Worm (Caenorhabditis elegans) whole organism, L4 larva: ENCODE results near the gene F55A11.1.
A peak's percentile ranks its signal among the peaks of the same experiment; 100 is the strongest.

Source experiments
- D1046.2 ChIP-seq: fragments of 200-800 bp; sonication (Bioruptor generic); IDR thresholded peaks from 2 replicates; pipeline ENCODE4 v1.3.6; 2022; ENCODE audit warnings: missing genetic modification characterization, missing compliant biosample characterization
- F10B5.3 ChIP-seq: sonication (generic microtip); optimal IDR thresholded peaks from 2 replicates; lab custom pipeline; 2016; ENCODE audit warnings: mild to moderate bottlenecking, missing genetic modification characterization, missing compliant biosample characterization
- F26F4.8 ChIP-seq: fragments of 200-800 bp; sonication (Bioruptor generic); conservative IDR thresholded peaks from 2 replicates; pipeline ENCODE4 v1.3.6; 2022; ENCODE audit warnings: missing genetic modification characterization, missing compliant biosample characterization
- F44E2.7 ChIP-seq: fragments of 200-800 bp; sonication (Bioruptor generic); IDR thresholded peaks from 2 replicates; pipeline ENCODE4 v2.1.2; 2022; ENCODE audit warnings: missing genetic modification characterization, missing compliant biosample characterization
- R02D3.7 ChIP-seq: fragments of 150-350 bp; sonication (generic microtip); optimal IDR thresholded peaks from 3 replicates; lab custom pipeline; 2014; ENCODE audit warnings: missing biosample characterization, missing genetic modification characterization
- Y105C5A.15 ChIP-seq: fragments of 200-800 bp; sonication (Bioruptor generic); IDR thresholded peaks from 2 replicates; pipeline ENCODE4 v1.3.6; 2022; ENCODE audit warnings: missing genetic modification characterization, missing compliant biosample characterization
- ZK546.5 ChIP-seq, 2 experiments: sonication (generic microtip); optimal IDR thresholded peaks; 2 replicates each; lab custom pipeline; 2017; ENCODE audit warnings: missing biosample characterization in 2 of 2, missing genetic modification characterization in 2 of 2
- aly-2 ChIP-seq: sonication (generic microtip); optimal IDR thresholded peaks from 2 replicates; lab custom pipeline; 2018; ENCODE audit warnings: missing biosample characterization, missing genetic modification characterization
- ama-1 ChIP-seq: fragments of 150-350 bp; optimal IDR thresholded peaks from 2 replicates; lab custom pipeline; 2014; ENCODE audit warnings: inconsistent platforms, mixed read lengths
- ceh-20 ChIP-seq: fragments of 200-800 bp; sonication (Bioruptor generic); IDR thresholded peaks from 2 replicates; pipeline ENCODE4 v1.3.6; 2022; ENCODE audit warnings: missing genetic modification reagents, missing genetic modification characterization, missing compliant biosample characterization
- ceh-32 ChIP-seq: sonication (generic microtip); optimal IDR thresholded peaks from 2 replicates; lab custom pipeline; 2016; ENCODE audit warnings: mild to moderate bottlenecking, missing genetic modification characterization, missing compliant biosample characterization; ENCODE audit not compliant: poor library complexity
- ces-1 ChIP-seq: fragments of 150-350 bp; sonication (generic microtip); optimal IDR thresholded peaks from 4 replicates; lab custom pipeline; 2014; ENCODE audit warnings: missing biosample characterization, missing genetic modification reagents, missing genetic modification characterization
- ctbp-1 ChIP-seq: fragments of 200-800 bp; sonication (Bioruptor generic); IDR thresholded peaks from 2 replicates; pipeline ENCODE4 v1.3.6; 2022; ENCODE audit warnings: missing genetic modification reagents, missing genetic modification characterization, missing compliant biosample characterization
- daf-16 ChIP-seq, 3 experiments: sonication (generic microtip); optimal IDR thresholded peaks; 2 replicates each; lab custom pipeline; 2016 to 2017; ENCODE audit warnings: missing genetic modification characterization in 3 of 3, missing genetic modification reagents in 3 of 3, mild to moderate bottlenecking in 2 of 3, missing compliant biosample characterization in 2 of 3, missing biosample characterization in 1 of 3, moderate library complexity in 1 of 3
- dmd-6 ChIP-seq: fragments of 200-800 bp; sonication (Bioruptor generic); IDR thresholded peaks from 2 replicates; pipeline ENCODE4 v1.3.6; 2022; ENCODE audit warnings: missing genetic modification reagents, missing genetic modification characterization, missing compliant biosample characterization
- dmd-8 ChIP-seq: fragments of 200-800 bp; sonication (Bioruptor generic); IDR thresholded peaks from 2 replicates; pipeline ENCODE4 v1.3.6; 2022; ENCODE audit warnings: missing genetic modification characterization, missing compliant biosample characterization
- dve-1 ChIP-seq: sonication (generic microtip); optimal IDR thresholded peaks from 2 replicates; lab custom pipeline; 2017; ENCODE audit warnings: antibody characterized with exemption, mild to moderate bottlenecking, missing genetic modification characterization, missing compliant biosample characterization; ENCODE audit not compliant: insufficient read depth
- egl-27 ChIP-seq: sonication (generic microtip); optimal IDR thresholded peaks from 3 replicates; lab custom pipeline; 2017; ENCODE audit warnings: missing biosample characterization, missing genetic modification reagents, missing genetic modification characterization
- egl-43 ChIP-seq: fragments of 200-800 bp; sonication (Bioruptor generic); IDR thresholded peaks from 2 replicates; pipeline ENCODE4 v1.3.6; 2022; ENCODE audit warnings: missing genetic modification reagents, missing genetic modification characterization, missing compliant biosample characterization
- gei-8 ChIP-seq: fragments of 200-800 bp; sonication (Bioruptor generic); optimal IDR thresholded peaks from 2 replicates; lab custom pipeline; 2018; ENCODE audit warnings: mild to moderate bottlenecking, missing genetic modification characterization, missing compliant biosample characterization
- hif-1 ChIP-seq, 2 experiments: sonication (generic microtip); optimal IDR thresholded peaks; 2 replicates each; lab custom pipeline; 2016 to 2017; ENCODE audit warnings: missing compliant biosample characterization in 2 of 2, missing genetic modification characterization in 2 of 2, missing genetic modification reagents in 2 of 2, missing genotype in 2 of 2, mild to moderate bottlenecking in 1 of 2
- hlh-11 ChIP-seq: fragments of 200-800 bp; sonication (Bioruptor generic); optimal IDR thresholded peaks from 2 replicates; lab custom pipeline; 2018; ENCODE audit warnings: mild to moderate bottlenecking, missing genetic modification characterization, missing compliant biosample characterization
- hlh-30 ChIP-seq: sonication (generic microtip); optimal IDR thresholded peaks from 2 replicates; lab custom pipeline; 2017; ENCODE audit warnings: antibody characterized with exemption, mild to moderate bottlenecking, missing genetic modification characterization, missing compliant biosample characterization; ENCODE audit not compliant: insufficient read depth
- lim-7 ChIP-seq: fragments of 200-800 bp; sonication (Bioruptor generic); IDR thresholded peaks from 2 replicates; pipeline ENCODE4 v1.3.6; 2022; ENCODE audit warnings: missing genetic modification characterization, missing compliant biosample characterization
- lin-15B ChIP-seq: fragments of 150-350 bp; sonication (generic microtip); optimal IDR thresholded peaks from 3 replicates; lab custom pipeline; 2014; ENCODE audit warnings: missing biosample characterization, missing genetic modification characterization
- lin-29 ChIP-seq: fragments of 200-800 bp; sonication (Bioruptor generic); IDR thresholded peaks from 2 replicates; pipeline ENCODE4 v1.3.6; 2022; ENCODE audit warnings: missing genetic modification reagents, missing genetic modification characterization, missing compliant biosample characterization
- lsy-2 ChIP-seq, 2 experiments: fragments of 150-350 bp in 1 of 2; sonication (generic microtip) in 1 of 2; optimal IDR thresholded peaks; 2 replicates each; lab custom pipeline; 2014 to 2017; ENCODE audit warnings: missing biosample characterization in 2 of 2, missing genetic modification characterization in 2 of 2
- madf-5 ChIP-seq, 2 experiments: fragments of 200-800 bp; sonication (Bioruptor generic); IDR thresholded peaks; 2 replicates each; pipeline ENCODE4 v1.3.6; 2022; ENCODE audit warnings: missing compliant biosample characterization in 2 of 2, missing genetic modification characterization in 2 of 2
- madf-9 ChIP-seq: fragments of 200-800 bp; sonication (Bioruptor generic); conservative IDR thresholded peaks from 2 replicates; pipeline ENCODE4 v1.3.6; 2022; ENCODE audit warnings: missing genetic modification reagents, missing genetic modification characterization, missing compliant biosample characterization
- mep-1 ChIP-seq: fragments of 150-350 bp; sonication (generic microtip); optimal IDR thresholded peaks from 3 replicates; lab custom pipeline; 2014; ENCODE audit warnings: missing biosample characterization, missing genetic modification characterization
- mxl-3 ChIP-seq: fragments of 200-800 bp; sonication (Bioruptor generic); optimal IDR thresholded peaks from 2 replicates; lab custom pipeline; 2018; ENCODE audit warnings: mild to moderate bottlenecking, missing genetic modification characterization, missing compliant biosample characterization
- nhr-11 ChIP-seq: fragments of 150-350 bp; optimal IDR thresholded peaks from 2 replicates; lab custom pipeline; 2014; ENCODE audit warnings: missing biosample characterization, missing genetic modification characterization
- nhr-111 ChIP-seq: fragments of 200-800 bp; sonication (Bioruptor generic); optimal IDR thresholded peaks from 2 replicates; lab custom pipeline; 2018; ENCODE audit warnings: mild to moderate bottlenecking, missing genetic modification characterization, missing compliant biosample characterization
- nhr-237 ChIP-seq: sonication (generic microtip); optimal IDR thresholded peaks from 2 replicates; lab custom pipeline; 2017; ENCODE audit warnings: missing biosample characterization, missing genetic modification characterization
- nhr-28 ChIP-seq: fragments of 150-350 bp; optimal IDR thresholded peaks from 2 replicates; lab custom pipeline; 2014; ENCODE audit warnings: missing biosample characterization, missing genetic modification characterization
- nhr-41 ChIP-seq: fragments of 200-800 bp; sonication (Bioruptor generic); IDR thresholded peaks from 2 replicates; pipeline ENCODE4 v1.3.6; 2022; ENCODE audit warnings: missing genetic modification reagents, missing genetic modification characterization, missing compliant biosample characterization
- nhr-6 ChIP-seq: fragments of 150-350 bp; optimal IDR thresholded peaks from 2 replicates; lab custom pipeline; 2014; ENCODE audit warnings: missing biosample characterization, missing genetic modification characterization
- nhr-77 ChIP-seq: fragments of 150-350 bp; optimal IDR thresholded peaks from 2 replicates; lab custom pipeline; 2014; ENCODE audit warnings: missing biosample characterization, missing genetic modification characterization
- rbr-2 ChIP-seq: sonication (generic microtip); optimal IDR thresholded peaks from 2 replicates; lab custom pipeline; 2016; ENCODE audit warnings: missing genotype, missing genetic modification characterization, missing compliant biosample characterization
- sdz-12 ChIP-seq: fragments of 200-800 bp; sonication (Bioruptor generic); optimal IDR thresholded peaks from 2 replicates; lab custom pipeline; 2018; ENCODE audit warnings: mild to moderate bottlenecking, missing genetic modification characterization, missing compliant biosample characterization
- snpc-1.2 ChIP-seq: fragments of 200-800 bp; sonication (Bioruptor generic); IDR thresholded peaks from 2 replicates; pipeline ENCODE4 v1.3.6; 2022; ENCODE audit warnings: missing genetic modification reagents, missing genetic modification characterization, missing compliant biosample characterization
- spr-1 ChIP-seq: sonication (generic microtip); optimal IDR thresholded peaks from 2 replicates; lab custom pipeline; 2016; ENCODE audit warnings: mild to moderate bottlenecking, missing genetic modification characterization, missing compliant biosample characterization
- unc-130 ChIP-seq: sonication (generic microtip); optimal IDR thresholded peaks from 2 replicates; lab custom pipeline; 2016; ENCODE audit warnings: missing genetic modification reagents, missing genetic modification characterization, missing compliant biosample characterization
- unc-62 ChIP-seq, 3 experiments: fragments of 150-350 bp in 1 of 3; sonication (generic microtip); optimal IDR thresholded peaks in 2 of 3; peaks in 1 of 3; 1 replicate in 1 of 3; 2 replicates in 2 of 3; lab custom pipeline; 2014 to 2017; ENCODE audit warnings: missing biosample characterization in 3 of 3, missing genetic modification characterization in 3 of 3, missing genetic modification reagents in 3 of 3, missing genotype in 1 of 3
- vab-7 ChIP-seq: fragments of 200-800 bp; sonication (Bioruptor generic); IDR thresholded peaks from 2 replicates; pipeline ENCODE4 v1.3.6; 2022; ENCODE audit warnings: missing genetic modification reagents, missing genetic modification characterization, missing compliant biosample characterization
- zag-1 ChIP-seq: fragments of 150-350 bp; optimal IDR thresholded peaks from 2 replicates; lab custom pipeline; 2014; ENCODE audit warnings: missing biosample characterization, missing genetic modification characterization
- zip-11 ChIP-seq: fragments of 200-800 bp; sonication (Bioruptor generic); IDR thresholded peaks from 2 replicates; pipeline ENCODE4 v1.3.6; 2022; ENCODE audit warnings: missing genetic modification characterization, missing compliant biosample characterization
- zip-2 ChIP-seq: fragments of 150-350 bp; optimal IDR thresholded peaks from 2 replicates; lab custom pipeline; 2014; ENCODE audit warnings: missing biosample characterization, missing genetic modification characterization
- ztf-11 ChIP-seq: fragments of 150-350 bp; optimal IDR thresholded peaks from 2 replicates; lab custom pipeline; 2014; ENCODE audit warnings: missing biosample characterization, missing genetic modification characterization

Gene F55A11.1

ce11 chrV:11782809-11783440 is 18.7 kb upstream of the F55A11.1 start, which contains the start of gene F55A11.11 (continued):
- TF ChIP-seq hlh-11 = peak; percentile 73
- no peak for TF ChIP-seq ZK546.5 (tag; optimal IDR thresholded peaks at IDR 0.05; lab: Kevin White, UChicago)
- peak; percentile 12 for TF ChIP-seq nhr-77
- TF ChIP-seq nhr-237 (tag; lab: Kevin White, UChicago) = no peak
- TF ChIP-seq R02D3.7 (tag; lab: Kevin White, UChicago) = peak; percentile 38
- TF ChIP-seq sdz-12 (GFP tag; lab: Kevin White, UChicago) = peak; percentile 96
- no peak for TF ChIP-seq ztf-11
- TF ChIP-seq lim-7 (GFP tag; lab: Robert Waterston, UW) = peak; percentile 97
- peak; percentile 92 for TF ChIP-seq snpc-1.2 (GFP tag; lab: Robert Waterston, UW)
- TF ChIP-seq nhr-11 = peak; percentile 58
- TF ChIP-seq lin-15B (tag; lab: Kevin White, UChicago) = no peak
- peak; percentile 64 for TF ChIP-seq hlh-30
- TF ChIP-seq D1046.2 (GFP tag; lab: Robert Waterston, UW) = peak; percentile 93
- TF ChIP-seq lin-29 (GFP tag; lab: Robert Waterston, UW) = peak; percentile 86
- TF ChIP-seq vab-7 (GFP tag; lab: Robert Waterston, UW) = peak; percentile 96
- peak; percentile 98; the same call in 1 of the 2 replicates for TF ChIP-seq dmd-8 (GFP tag; lab: Robert Waterston, UW)
- TF ChIP-seq zip-11 (GFP tag; lab: Robert Waterston, UW) = peak; percentile 89
- peak; percentile 91 for TF ChIP-seq spr-1 (tag; lab: Kevin White, UChicago)
- TF ChIP-seq aly-2 (tag; lab: Kevin White, UChicago) = no peak
- peak; percentile 76 for TF ChIP-seq F10B5.3 (tag; lab: Kevin White, UChicago)
- peak; percentile 90 for TF ChIP-seq nhr-111 (GFP tag; lab: Kevin White, UChicago)
- TF ChIP-seq egl-27 = no peak
- TF ChIP-seq egl-43 (GFP tag; lab: Robert Waterston, UW) = peak; percentile 99
- peak; percentile 90 to 91 for TF ChIP-seq madf-5 (GFP tag; IDR thresholded peaks at IDR 0.05; lab: Robert Waterston, UW)
- TF ChIP-seq nhr-6 (tag; lab: Kevin White, UChicago) = peak; percentile 22
- TF ChIP-seq nhr-28 = peak; percentile 50
- peak; percentile 95 for TF ChIP-seq Y105C5A.15 (GFP tag; lab: Robert Waterston, UW)
- peak; percentile 98 for TF ChIP-seq F26F4.8 (GFP tag; lab: Robert Waterston, UW)
- peak; percentile 56 for TF ChIP-seq ceh-32 (tag; lab: Kevin White, UChicago)
- peak; percentile 68 for TF ChIP-seq zip-2 (tag; lab: Kevin White, UChicago)
- TF ChIP-seq lsy-2 (tag; optimal IDR thresholded peaks at IDR 0.05; lab: Kevin White, UChicago) = peak in 1 of 2 experiments; percentile 79
- TF ChIP-seq unc-130 (GFP tag; lab: Kevin White, UChicago) = peak; percentile 76
- peak; percentile 97 for TF ChIP-seq nhr-41 (GFP tag; lab: Robert Waterston, UW)
- peak; percentile 95 for TF ChIP-seq ctbp-1 (GFP tag; lab: Robert Waterston, UW)
- peak; percentile 87 for TF ChIP-seq mxl-3 (GFP tag; lab: Kevin White, UChicago)
- TF ChIP-seq ceh-20 = peak; percentile 90
- peak; percentile 98 for TF ChIP-seq F44E2.7 (GFP tag; lab: Robert Waterston, UW)
- peak in 1 of 2 experiments; percentile 95 for TF ChIP-seq unc-62 (GFP tag; optimal IDR thresholded peaks at IDR 0.05 in 1 of 2; lab: Kevin White, UChicago)
- TF ChIP-seq unc-62 (tag; optimal IDR thresholded peaks at IDR 0.05; lab: Kevin White, UChicago) = no peak
- TF ChIP-seq dmd-6 (GFP tag; lab: Robert Waterston, UW) = peak; percentile 75
- TF ChIP-seq dve-1 (tag; lab: Kevin White, UChicago) = peak; percentile 80
- TF ChIP-seq madf-9 (GFP tag; lab: Robert Waterston, UW) = peak; percentile 90
- peak; percentile 83 for TF ChIP-seq mep-1
- peak; percentile 65 for TF ChIP-seq ama-1 (lab: Kevin White, UChicago)
- peak; percentile 77 to 97 for TF ChIP-seq daf-16 (GFP tag; optimal IDR thresholded peaks at IDR 0.05; lab: Kevin White, UChicago)
- peak; percentile 71 for TF ChIP-seq daf-16 (tag; optimal IDR thresholded peaks at IDR 0.05; lab: Kevin White, UChicago)
- peak; percentile 57 to 80 for TF ChIP-seq hif-1 (tag; optimal IDR thresholded peaks at IDR 0.05; lab: Kevin White, UChicago)
- peak; percentile 95 for TF ChIP-seq gei-8
- no peak for TF ChIP-seq zag-1 (tag; lab: Kevin White, UChicago)
- TF ChIP-seq rbr-2 (tag; lab: Kevin White, UChicago) = peak; percentile 84
- TF ChIP-seq ces-1 = no peak
